Fruit fly (Drosophila melanogaster): ENCODE measurements around the gene Sid.

The Sid gene

DNA sequence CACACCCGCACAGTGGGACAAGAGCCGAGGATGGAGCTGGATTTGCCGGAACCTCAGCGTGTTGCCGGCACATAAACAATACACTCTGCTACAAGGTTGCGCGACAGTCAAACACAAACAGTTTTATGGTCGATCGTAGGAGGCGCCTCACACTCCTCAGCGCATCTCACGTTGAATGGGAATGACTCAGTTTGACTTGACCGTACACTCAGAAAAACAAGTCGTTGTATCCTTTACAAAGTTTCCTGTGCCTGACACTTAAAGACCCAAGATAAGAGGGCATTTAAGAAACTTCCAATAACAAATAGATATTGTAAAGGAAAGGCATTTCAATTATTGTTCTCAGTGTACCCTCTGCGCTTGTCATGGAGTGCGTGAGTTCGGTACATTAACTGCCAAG lies 38.8 kb upstream of the Sid start (continued):
- no peak for TF ChIP-seq CG3065 (GFP tag; optimal IDR thresholded peaks at IDR 0.05)
- TF ChIP-seq sc (optimal IDR thresholded peaks at IDR 0.05): no peak
- TF ChIP-seq sc (GFP tag; optimal IDR thresholded peaks at IDR 0.05): no peak
- TF ChIP-seq gcm2 (GFP tag; optimal IDR thresholded peaks at IDR 0.05): no peak
- TF ChIP-seq Sox100B (GFP tag; optimal IDR thresholded peaks at IDR 0.05): peak; percentile 16
- no peak for TF ChIP-seq ERR (GFP tag; optimal IDR thresholded peaks at IDR 0.05)
- TF ChIP-seq Dek (tag; optimal IDR thresholded peaks at IDR 0.05): peak; percentile 9
- TF ChIP-seq CG10321 (GFP tag; IDR thresholded peaks at IDR 0.05): no peak
- TF ChIP-seq CG3838 (GFP tag; optimal IDR thresholded peaks at IDR 0.05): no peak
- no peak for TF ChIP-seq CG17912 (GFP tag; optimal IDR thresholded peaks at IDR 0.05)
- TF ChIP-seq CG7987 (GFP tag; optimal IDR thresholded peaks at IDR 0.05): peak; percentile 47
- TF ChIP-seq odd (GFP tag; optimal IDR thresholded peaks at IDR 0.05): no peak
- TF ChIP-seq H15 (GFP tag; IDR thresholded peaks at IDR 0.05): no peak
- TF ChIP-seq Rfx (GFP tag; IDR thresholded peaks at IDR 0.05): peak; percentile 51; the same call in 1 of the 2 replicates
- TF ChIP-seq exex (tag; optimal IDR thresholded peaks at IDR 0.05): no peak
- TF ChIP-seq corto (GFP tag; optimal IDR thresholded peaks at IDR 0.05): no peak
- peak; percentile 4 for TF ChIP-seq Oli (tag; optimal IDR thresholded peaks at IDR 0.05)
- TF ChIP-seq CG3407 (GFP tag; optimal IDR thresholded peaks at IDR 0.05): peak; percentile 6
- peak; percentile 74; the same call in 2 of the 3 replicates for TF ChIP-seq zfh1 (GFP tag; IDR thresholded peaks at IDR 0.05)
- peak; percentile 28 for TF ChIP-seq CG9609 (GFP tag; optimal IDR thresholded peaks at IDR 0.05)
- peak; percentile 30; the same call in 1 of the 2 replicates for TF ChIP-seq esg (GFP tag; conservative IDR thresholded peaks at IDR 0.05)
- no peak for TF ChIP-seq inv (GFP tag; IDR thresholded peaks at IDR 0.05; ENCODE audit: partially characterized antibody)
- peak; percentile 89 for TF ChIP-seq cad (GFP tag; optimal IDR thresholded peaks at IDR 0.05)
- TF ChIP-seq Ssrp (tag; optimal IDR thresholded peaks at IDR 0.05): peak; percentile 26
- no peak for TF ChIP-seq yki (optimal IDR thresholded peaks at IDR 0.05)
- TF ChIP-seq CG42726 (GFP tag; IDR thresholded peaks at IDR 0.05; ENCODE audit: partially characterized antibody): no peak
- peak; percentile 7 for TF ChIP-seq PHDP (tag; optimal IDR thresholded peaks at IDR 0.05)
- TF ChIP-seq Nf-YA (GFP tag; IDR thresholded peaks at IDR 0.05): no peak
- no peak for TF ChIP-seq Lim3 (GFP tag; IDR thresholded peaks at IDR 0.05)
- TF ChIP-seq CG8944 (GFP tag; optimal IDR thresholded peaks at IDR 0.05): peak; percentile 64
- TF ChIP-seq CG11695 (GFP tag; IDR thresholded peaks at IDR 0.05): peak; percentile 24; the same call in 1 of the 3 replicates
- no peak for TF ChIP-seq zen2 (GFP tag; IDR thresholded peaks at IDR 0.05; ENCODE audit: partially characterized antibody)
- TF ChIP-seq phol (tag; optimal IDR thresholded peaks at IDR 0.05): peak; percentile 64
- TF ChIP-seq CG10565 (GFP tag; optimal IDR thresholded peaks at IDR 0.05): no peak
- 0 out of 2 replicates have a peak, but pooled peaks have one; percentile 14 for TF ChIP-seq gsb (GFP tag; IDR thresholded peaks at IDR 0.05)
- no peak for TF ChIP-seq CG16779 (GFP tag; IDR thresholded peaks at IDR 0.05)
- TF ChIP-seq CG8290 (GFP tag; optimal IDR thresholded peaks at IDR 0.05): peak; percentile 1
- peak in 1 of 2 experiments; percentile 50 for TF ChIP-seq CG8290 (tag; optimal IDR thresholded peaks at IDR 0.05)
- TF ChIP-seq Ravus (GFP tag; IDR thresholded peaks at IDR 0.05): no peak
- TF ChIP-seq CG6654 (GFP tag; optimal IDR thresholded peaks at IDR 0.05): peak; percentile 9
- peak; percentile 26 for TF ChIP-seq Bteb2 (GFP tag; optimal IDR thresholded peaks at IDR 0.05)
- TF ChIP-seq CG17359 (tag; optimal IDR thresholded peaks at IDR 0.05): peak; percentile 66
- peak; percentile 46 for TF ChIP-seq CG7786 (GFP tag; optimal IDR thresholded peaks at IDR 0.05)
- TF ChIP-seq mirr (GFP tag; optimal IDR thresholded peaks at IDR 0.05): no peak
- TF ChIP-seq ato (GFP tag; IDR thresholded peaks at IDR 0.05; ENCODE audit: partially characterized antibody): no peak
- TF ChIP-seq CG15601 (tag; optimal IDR thresholded peaks at IDR 0.05): no peak
- no peak for TF ChIP-seq jigr1 (GFP tag; IDR thresholded peaks at IDR 0.05)
- TF ChIP-seq sqz (GFP tag; optimal IDR thresholded peaks at IDR 0.05): no peak
- no peak for TF ChIP-seq Dad (GFP tag; optimal IDR thresholded peaks at IDR 0.05)
- TF ChIP-seq Elba2 (GFP tag; optimal IDR thresholded peaks at IDR 0.05): peak; percentile 43
- TF ChIP-seq CG14710 (tag; optimal IDR thresholded peaks at IDR 0.05): peak; percentile 61
- TF ChIP-seq sna (GFP tag; IDR thresholded peaks at IDR 0.05; ENCODE audit: partially characterized antibody): no peak
